Worm (Caenorhabditis elegans) whole organism, young adult: ENCODE measurements around the gene gcy-13.

Source experiments
- F39B2.1 ChIP-seq: fragments of 200-800 bp; sonication (Bioruptor generic); IDR thresholded peaks from 2 replicates; pipeline ENCODE4 v1.3.6; 2022; ENCODE audit warnings: missing genetic modification reagents, missing genetic modification characterization, missing compliant biosample characterization
- F57A8.1 ChIP-seq: fragments of 200-800 bp; sonication (Bioruptor generic); optimal IDR thresholded peaks from 2 replicates; lab custom pipeline; 2018; ENCODE audit warnings: mild to moderate bottlenecking, missing genetic modification characterization, moderate library complexity, missing compliant biosample characterization
- F57C9.4 ChIP-seq: sonication (generic microtip); optimal IDR thresholded peaks from 2 replicates; lab custom pipeline; 2017; ENCODE audit warnings: mild to moderate bottlenecking, missing genetic modification characterization, missing compliant biosample characterization
- ZK185.1 ChIP-seq: sonication (generic microtip); optimal IDR thresholded peaks from 2 replicates; lab custom pipeline; 2016; ENCODE audit warnings: mild to moderate bottlenecking, missing genetic modification characterization, missing compliant biosample characterization; ENCODE audit not compliant: poor library complexity, severe bottlenecking
- attf-5 ChIP-seq: fragments of 200-800 bp; sonication (Bioruptor generic); optimal IDR thresholded peaks from 2 replicates; lab custom pipeline; 2018; ENCODE audit warnings: mild to moderate bottlenecking, missing genetic modification characterization, missing compliant biosample characterization
- dpl-1 ChIP-seq: fragments of 150-350 bp; optimal IDR thresholded peaks from 2 replicates; lab custom pipeline; 2014; ENCODE audit warnings: missing biosample characterization, missing genetic modification reagents, missing genetic modification characterization
- him-1 ChIP-seq: sonication (generic microtip); optimal IDR thresholded peaks from 2 replicates; lab custom pipeline; 2016; ENCODE audit warnings: missing genotype, missing genetic modification reagents, missing genetic modification characterization, missing compliant biosample characterization
- pha-4 ChIP-seq: fragments of 150-350 bp; sonication (generic microtip); optimal IDR thresholded peaks from 2 replicates; lab custom pipeline; 2014; ENCODE audit warnings: missing biosample characterization, missing genetic modification reagents, missing genetic modification characterization
- unc-62 ChIP-seq: fragments of 150-350 bp; optimal IDR thresholded peaks from 2 replicates; lab custom pipeline; 2014; ENCODE audit warnings: missing biosample characterization, missing genetic modification reagents, missing genetic modification characterization

DNA sequence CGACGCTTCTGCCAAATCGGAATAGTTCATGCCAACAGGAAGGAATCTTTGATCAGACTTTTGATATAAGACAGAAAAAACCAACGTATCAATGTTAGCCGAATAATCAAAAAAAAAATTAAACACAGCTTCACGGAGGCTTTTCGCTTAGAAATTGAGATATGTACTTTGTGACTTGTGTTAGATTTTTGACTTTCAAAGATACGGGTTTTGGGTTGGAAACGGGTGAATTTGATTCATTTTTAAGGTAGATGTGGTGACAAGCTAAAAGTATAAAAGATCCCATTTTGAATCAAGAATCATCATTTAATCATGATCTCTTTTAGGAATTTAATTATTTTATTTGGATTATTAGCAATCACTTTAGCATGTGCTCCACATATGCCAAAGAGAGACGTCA is 33.0 kb upstream of the gcy-13 start, which contains the start of gene K01D12.8:
- no peak for TF ChIP-seq ZK185.1 (tag; lab: Kevin White, UChicago)
- no peak for TF ChIP-seq dpl-1 (GFP tag; lab: Kevin White, UChicago)
- no peak for TF ChIP-seq F39B2.1 (GFP tag; lab: Robert Waterston, UW)
- no peak for TF ChIP-seq F57C9.4
- TF ChIP-seq him-1 (tag; lab: Kevin White, UChicago) = no peak
- TF ChIP-seq pha-4 (tag; lab: Kevin White, UChicago) = no peak
- TF ChIP-seq unc-62 = no peak
- TF ChIP-seq F57A8.1 (GFP tag; lab: Kevin White, UChicago) = no peak
- no peak for TF ChIP-seq attf-5 (GFP tag; lab: Kevin White, UChicago)
